Worm (Caenorhabditis elegans) whole organism, late embryonic: Measurements from ENCODE around the gene F14D12.1.

Experiments
- ceh-22 ChIP-seq: sonication (generic microtip); optimal IDR thresholded peaks from 2 replicates; lab custom pipeline; 2017; ENCODE audit warnings: missing biosample characterization, missing genetic modification characterization
- fkh-6 ChIP-seq: sonication (generic microtip); optimal IDR thresholded peaks from 2 replicates; lab custom pipeline; 2016; ENCODE audit warnings: missing genetic modification characterization, missing compliant biosample characterization
- gmeb-2 ChIP-seq: sonication (generic microtip); optimal IDR thresholded peaks from 2 replicates; lab custom pipeline; 2016; ENCODE audit warnings: missing genetic modification characterization, inconsistent platforms, missing compliant biosample characterization
- nhr-11 ChIP-seq: fragments of 150-350 bp; optimal IDR thresholded peaks from 2 replicates; lab custom pipeline; 2014; ENCODE audit warnings: missing biosample characterization, missing genetic modification characterization
- pha-4 ChIP-seq: fragments of 150-350 bp; optimal IDR thresholded peaks from 2 replicates; lab custom pipeline; 2018; ENCODE audit warnings: missing biosample characterization, missing genetic modification reagents, missing genetic modification characterization

- TF ChIP-seq nhr-11 (tag; lab: Kevin White, UChicago) (no peak), fkh-6 (tag; lab: Kevin White, UChicago) (no peak), gmeb-2 (tag; lab: Kevin White, UChicago) (no peak), ceh-22 (tag; lab: Kevin White, UChicago) (no peak), pha-4 (tag; lab: Kevin White, UChicago) (no peak)
Measured at ce11 chrX:5629941-5630340, 26.4 kb downstream of the F14D12.1 start, which contains the start of gene argn-1.
